Worm (Caenorhabditis elegans) whole organism, young adult: ENCODE results near the gene clec-182.
A peak's percentile ranks its signal among the peaks of the same experiment; 100 is the strongest.

Source experiments
- C06A6.2 ChIP-seq: fragments of 200-800 bp; sonication (Bioruptor generic); conservative IDR thresholded peaks from 2 replicates; pipeline ENCODE4 v1.3.6; 2022; ENCODE audit warnings: missing genetic modification characterization, missing compliant biosample characterization
- F10E7.11 ChIP-seq: sonication (generic microtip); optimal IDR thresholded peaks from 2 replicates; lab custom pipeline; 2017; ENCODE audit warnings: mild to moderate bottlenecking, missing genetic modification characterization, moderate library complexity, missing compliant biosample characterization
- F23B12.7 ChIP-seq: sonication (generic microtip); optimal IDR thresholded peaks from 2 replicates; lab custom pipeline; 2017; ENCODE audit warnings: missing genetic modification characterization, mild to moderate bottlenecking, missing compliant biosample characterization, antibody characterized with exemption, moderate library complexity; ENCODE audit not compliant: insufficient read depth
- F37B4.10 ChIP-seq: fragments of 200-800 bp; sonication (Bioruptor generic); IDR thresholded peaks from 2 replicates; pipeline ENCODE4 v1.3.6; 2022; ENCODE audit warnings: missing genetic modification characterization, missing compliant biosample characterization
- K11D2.4 ChIP-seq: fragments of 200-800 bp; sonication (Bioruptor generic); IDR thresholded peaks from 2 replicates; pipeline ENCODE4 v1.3.6; 2022; ENCODE audit warnings: missing genetic modification reagents, missing genetic modification characterization, missing compliant biosample characterization
- ama-1 ChIP-seq, 3 experiments: fragments of 150-350 bp in 1 of 3; sonication (generic microtip) in 2 of 3; optimal IDR thresholded peaks; 2 replicates each; lab custom pipeline; 2014 to 2018; ENCODE audit warnings: missing biosample characterization in 2 of 3, missing genetic modification characterization in 2 of 3, missing genetic modification reagents in 2 of 3
- aptf-3 ChIP-seq: fragments of 200-800 bp; sonication (Bioruptor generic); IDR thresholded peaks from 2 replicates; pipeline ENCODE4 v1.3.6; 2022; ENCODE audit warnings: missing genetic modification characterization, missing compliant biosample characterization
- athp-1 ChIP-seq: sonication (generic microtip); optimal IDR thresholded peaks from 2 replicates; lab custom pipeline; 2017; ENCODE audit warnings: mild to moderate bottlenecking, missing genetic modification characterization, missing compliant biosample characterization
- bed-2 ChIP-seq: fragments of 200-800 bp; sonication (Bioruptor generic); IDR thresholded peaks from 2 replicates; pipeline ENCODE4 v1.3.6; 2022; ENCODE audit warnings: missing genetic modification reagents, missing genetic modification characterization, missing compliant biosample characterization
- cebp-1 ChIP-seq, 2 experiments: fragments of 200-800 bp in 1 of 2; sonication (Bioruptor generic) in 1 of 2; sonication (generic microtip) in 1 of 2; IDR thresholded peaks in 1 of 2; optimal IDR thresholded peaks in 1 of 2; 2 replicates each; pipeline versions ENCODE4 v1.3.6 to Lab custom; 2017 to 2022; ENCODE audit warnings: missing compliant biosample characterization in 2 of 2, missing genetic modification characterization in 2 of 2, mild to moderate bottlenecking in 1 of 2, missing genetic modification reagents in 1 of 2, moderate library complexity in 1 of 2
- cebp-2 ChIP-seq: fragments of 200-800 bp; sonication (Bioruptor generic); IDR thresholded peaks from 2 replicates; pipeline ENCODE4 v1.3.6; 2022; ENCODE audit warnings: missing genetic modification characterization, missing compliant biosample characterization
- ceh-27 ChIP-seq: fragments of 200-800 bp; sonication (Bioruptor generic); optimal IDR thresholded peaks from 2 replicates; lab custom pipeline; 2018; ENCODE audit warnings: mild to moderate bottlenecking, missing genetic modification characterization, moderate library complexity, missing compliant biosample characterization
- ceh-58 ChIP-seq: fragments of 200-800 bp; sonication (Bioruptor generic); IDR thresholded peaks from 2 replicates; pipeline ENCODE4 v1.3.6; 2022; ENCODE audit warnings: missing genetic modification characterization, missing compliant biosample characterization
- chd-7 ChIP-seq: sonication (generic microtip); optimal IDR thresholded peaks from 2 replicates; lab custom pipeline; 2016; ENCODE audit warnings: mild to moderate bottlenecking, missing genetic modification characterization, moderate library complexity, missing compliant biosample characterization
- egl-44 ChIP-seq: fragments of 200-800 bp; sonication (Bioruptor generic); IDR thresholded peaks from 2 replicates; pipeline ENCODE4 v1.3.6; 2022; ENCODE audit warnings: missing genetic modification reagents, missing genetic modification characterization, missing compliant biosample characterization
- egrh-3 ChIP-seq: fragments of 200-800 bp; sonication (Bioruptor generic); IDR thresholded peaks from 2 replicates; pipeline ENCODE4 v1.3.6; 2022; ENCODE audit warnings: missing genetic modification reagents, missing genetic modification characterization, missing compliant biosample characterization
- ets-4 ChIP-seq: fragments of 200-800 bp; sonication (Bioruptor generic); optimal IDR thresholded peaks from 2 replicates; lab custom pipeline; 2018; ENCODE audit warnings: mild to moderate bottlenecking, missing genetic modification characterization, missing compliant biosample characterization
- gei-17 ChIP-seq: fragments of 200-800 bp; sonication (Bioruptor generic); optimal IDR thresholded peaks from 2 replicates; lab custom pipeline; 2018; ENCODE audit warnings: mild to moderate bottlenecking, missing genetic modification characterization, missing compliant biosample characterization
- hmg-1.2 ChIP-seq: fragments of 200-800 bp; sonication (Bioruptor generic); IDR thresholded peaks from 2 replicates; pipeline ENCODE4 v1.3.6; 2022; ENCODE audit warnings: missing genetic modification reagents, missing genetic modification characterization, missing compliant biosample characterization
- hmg-20 ChIP-seq: fragments of 200-800 bp; sonication (Bioruptor generic); IDR thresholded peaks from 2 replicates; pipeline ENCODE4 v1.3.6; 2022; ENCODE audit warnings: missing genetic modification reagents, missing genetic modification characterization, missing compliant biosample characterization
- hrde-1 ChIP-seq: sonication (generic microtip); optimal IDR thresholded peaks from 2 replicates; lab custom pipeline; 2016; ENCODE audit warnings: missing genetic modification characterization, mild to moderate bottlenecking, missing compliant biosample characterization, moderate library complexity, missing genotype, missing genetic modification reagents, borderline replicate concordance
- let-607 ChIP-seq, 2 experiments: fragments of 200-800 bp in 1 of 2; sonication (Bioruptor generic) in 1 of 2; sonication (generic microtip) in 1 of 2; optimal IDR thresholded peaks; 2 replicates each; lab custom pipeline; 2016 to 2018; ENCODE audit warnings: mild to moderate bottlenecking in 2 of 2, missing compliant biosample characterization in 2 of 2, missing genetic modification characterization in 2 of 2, moderate library complexity in 2 of 2, missing genotype in 1 of 2
- lin-26 ChIP-seq: fragments of 200-800 bp; sonication (Bioruptor generic); IDR thresholded peaks from 2 replicates; pipeline ENCODE4 v1.3.6; 2022; ENCODE audit warnings: missing genetic modification reagents, missing genetic modification characterization, missing compliant biosample characterization
- lin-35 ChIP-seq, 3 experiments: fragments of 150-350 bp in 2 of 3; sonication (generic microtip) in 1 of 3; optimal IDR thresholded peaks; 2 replicates each; lab custom pipeline; 2014 to 2018; ENCODE audit warnings: missing biosample characterization in 3 of 3, missing genetic modification characterization in 3 of 3, missing genetic modification reagents in 3 of 3
- lin-40 ChIP-seq: sonication (generic microtip); optimal IDR thresholded peaks from 2 replicates; lab custom pipeline; 2016; ENCODE audit warnings: missing genetic modification characterization, mild to moderate bottlenecking, missing compliant biosample characterization, missing genotype, missing genetic modification reagents
- lin-54 ChIP-seq: fragments of 200-800 bp; sonication (Bioruptor generic); optimal IDR thresholded peaks from 2 replicates; lab custom pipeline; 2018; ENCODE audit warnings: mild to moderate bottlenecking, missing genetic modification characterization, missing compliant biosample characterization
- lir-1 ChIP-seq: fragments of 200-800 bp; sonication (Bioruptor generic); conservative IDR thresholded peaks from 2 replicates; pipeline ENCODE4 v1.3.6; 2022; ENCODE audit warnings: missing genetic modification reagents, missing genetic modification characterization, missing compliant biosample characterization
- madf-10 ChIP-seq: sonication (generic microtip); optimal IDR thresholded peaks from 2 replicates; lab custom pipeline; 2016; ENCODE audit warnings: mild to moderate bottlenecking, missing genetic modification characterization, missing compliant biosample characterization
- mcd-1 ChIP-seq: fragments of 200-800 bp; sonication (Bioruptor generic); IDR thresholded peaks from 2 replicates; pipeline ENCODE4 v1.3.6; 2022; ENCODE audit warnings: missing genetic modification reagents, missing genetic modification characterization, missing compliant biosample characterization
- nhr-120 ChIP-seq: fragments of 200-800 bp; sonication (Bioruptor generic); IDR thresholded peaks from 2 replicates; pipeline ENCODE4 v1.3.6; 2022; ENCODE audit warnings: missing genetic modification characterization, missing compliant biosample characterization
- nhr-27 ChIP-seq: fragments of 200-800 bp; sonication (Bioruptor generic); optimal IDR thresholded peaks from 2 replicates; lab custom pipeline; 2018; ENCODE audit warnings: mild to moderate bottlenecking, missing genetic modification characterization, moderate library complexity, missing compliant biosample characterization
- nhr-80 ChIP-seq: sonication (generic microtip); optimal IDR thresholded peaks from 2 replicates; lab custom pipeline; 2016; ENCODE audit warnings: missing genetic modification characterization, missing compliant biosample characterization
- nhr-90 ChIP-seq: sonication (generic microtip); optimal IDR thresholded peaks from 2 replicates; lab custom pipeline; 2016; ENCODE audit warnings: missing genotype, mild to moderate bottlenecking, missing genetic modification characterization, missing compliant biosample characterization
- pbrm-1 ChIP-seq: fragments of 200-800 bp; sonication (Bioruptor generic); IDR thresholded peaks from 2 replicates; pipeline ENCODE4 v1.3.6; 2022; ENCODE audit warnings: missing genetic modification reagents, missing genetic modification characterization, missing compliant biosample characterization
- snpc-3.4 ChIP-seq: sonication (generic microtip); optimal IDR thresholded peaks from 2 replicates; lab custom pipeline; 2017; ENCODE audit warnings: missing genetic modification characterization, mild to moderate bottlenecking, missing compliant biosample characterization, antibody characterized with exemption, moderate library complexity, missing genotype, missing genetic modification reagents
- snpc-4 ChIP-seq, 5 experiments: fragments of 150-350 bp in 1 of 5; sonication (generic microtip) in 4 of 5; optimal IDR thresholded peaks; 2 replicates each; lab custom pipeline; 2014 to 2018; ENCODE audit warnings: missing genetic modification characterization in 5 of 5, missing biosample characterization in 3 of 5, antibody characterized with exemption in 2 of 5, mild to moderate bottlenecking in 2 of 5, missing compliant biosample characterization in 2 of 5, missing genotype in 2 of 5, moderate library complexity in 2 of 5, missing genetic modification reagents in 1 of 5
- somi-1 ChIP-seq: fragments of 200-800 bp; sonication (Bioruptor generic); optimal IDR thresholded peaks from 2 replicates; lab custom pipeline; 2018; ENCODE audit warnings: mild to moderate bottlenecking, missing genetic modification characterization, missing compliant biosample characterization
- tbp1 ChIP-seq: fragments of 200-800 bp; sonication (Bioruptor generic); optimal IDR thresholded peaks from 2 replicates; lab custom pipeline; 2018; ENCODE audit warnings: mild to moderate bottlenecking, missing genetic modification characterization, missing compliant biosample characterization
- zfh-2 ChIP-seq: fragments of 200-800 bp; sonication (Bioruptor generic); conservative IDR thresholded peaks from 2 replicates; pipeline ENCODE4 v1.3.6; 2022; ENCODE audit warnings: missing genetic modification reagents, missing genetic modification characterization, missing compliant biosample characterization
- zim-3 ChIP-seq: sonication (generic microtip); optimal IDR thresholded peaks from 2 replicates; lab custom pipeline; 2017; ENCODE audit warnings: mild to moderate bottlenecking, missing genetic modification characterization, moderate library complexity, missing compliant biosample characterization
- ztf-18 ChIP-seq: sonication (generic microtip); optimal IDR thresholded peaks from 2 replicates; lab custom pipeline; 2016; ENCODE audit warnings: missing genotype, mild to moderate bottlenecking, missing genetic modification characterization, missing compliant biosample characterization
- ztf-26 ChIP-seq: sonication (generic microtip); optimal IDR thresholded peaks from 2 replicates; lab custom pipeline; 2017; ENCODE audit warnings: missing genetic modification characterization, missing compliant biosample characterization
- ztf-28 ChIP-seq: fragments of 200-800 bp; sonication (Bioruptor generic); IDR thresholded peaks from 2 replicates; pipeline ENCODE4 v1.3.6; 2022; ENCODE audit warnings: missing genetic modification reagents, missing genetic modification characterization, missing compliant biosample characterization
- ztf-3 ChIP-seq: fragments of 200-800 bp; sonication (Bioruptor generic); optimal IDR thresholded peaks from 2 replicates; lab custom pipeline; 2018; ENCODE audit warnings: mild to moderate bottlenecking, missing genetic modification characterization, missing compliant biosample characterization

Gene clec-182

ce11 chrIV:8794895-8795665 lies 3.1 kb downstream of the clec-182 start (continued):
- TF ChIP-seq nhr-120 (no peak), chd-7 (tag; lab: Kevin White, UChicago) (peak; percentile 94), cebp-2 (GFP tag; lab: Robert Waterston, UW) (no peak), aptf-3 (no peak), athp-1 (peak; percentile 25), ets-4 (GFP tag; lab: Kevin White, UChicago) (peak; percentile 92), ztf-26 (tag; lab: Kevin White, UChicago) (peak; percentile 93), lin-26 (peak; percentile 83), F23B12.7 (peak; percentile 12), pbrm-1 (GFP tag; lab: Robert Waterston, UW) (peak; percentile 73; the same call in 1 of the 2 replicates), F37B4.10 (0 out of 2 replicates have a peak, but pooled peaks have one; percentile 67), mcd-1 (GFP tag; lab: Robert Waterston, UW) (peak; percentile 81), cebp-1 (GFP tag; IDR thresholded peaks at IDR 0.05; lab: Robert Waterston, UW) (peak; percentile 49; the same call in 1 of the 2 replicates), cebp-1 (tag; optimal IDR thresholded peaks at IDR 0.05; lab: Kevin White, UChicago) (peak; percentile 94), ama-1 (optimal IDR thresholded peaks at IDR 0.05; lab: Kevin White, UChicago) (no peak), ama-1 (GFP tag; optimal IDR thresholded peaks at IDR 0.05; lab: Kevin White, UChicago) (no peak), madf-10 (tag; lab: Kevin White, UChicago) (peak; percentile 89), zfh-2 (GFP tag; lab: Robert Waterston, UW) (peak; percentile 100), gei-17 (GFP tag; lab: Kevin White, UChicago) (peak; percentile 76), C06A6.2 (GFP tag; lab: Robert Waterston, UW) (peak; percentile 73), ztf-28 (no peak), lin-35 (GFP tag; optimal IDR thresholded peaks at IDR 0.05; lab: Kevin White, UChicago) (peak in 1 of 3 experiments; percentile 56), ceh-27 (GFP tag; lab: Kevin White, UChicago) (peak; percentile 79), zim-3 (no peak), hmg-1.2 (GFP tag; lab: Robert Waterston, UW) (peak; percentile 77), tbp1 (GFP tag; lab: Kevin White, UChicago) (peak; percentile 57), ceh-58 (GFP tag; lab: Robert Waterston, UW) (no peak), somi-1 (peak; percentile 94), nhr-80 (tag; lab: Kevin White, UChicago) (peak; percentile 100), hmg-20 (GFP tag; lab: Robert Waterston, UW) (peak; percentile 22; the same call in 1 of the 2 replicates), snpc-3.4 (tag; lab: Kevin White, UChicago) (peak; percentile 18), lin-54 (GFP tag; lab: Kevin White, UChicago) (peak; percentile 57), snpc-4 (GFP tag; optimal IDR thresholded peaks at IDR 0.05; lab: Kevin White, UChicago) (peak; percentile 36), snpc-4 (tag; optimal IDR thresholded peaks at IDR 0.05; lab: Kevin White, UChicago) (peak; percentile 1 to 71 (median 68)), egrh-3 (GFP tag; lab: Robert Waterston, UW) (peak; percentile 99), hrde-1 (tag; lab: Kevin White, UChicago) (no peak), lin-40 (tag; lab: Kevin White, UChicago) (peak; percentile 83), K11D2.4 (no peak; the same call in 1 of the 2 replicates), nhr-90 (tag; lab: Kevin White, UChicago) (peak; percentile 69), ztf-18 (tag; lab: Kevin White, UChicago) (peak; percentile 59), let-607 (tag; optimal IDR thresholded peaks at IDR 0.05; lab: Kevin White, UChicago) (peak; percentile 70 to 80), egl-44 (GFP tag; lab: Robert Waterston, UW) (0 out of 2 replicates have a peak, but pooled peaks have one; percentile 60), lir-1 (peak; percentile 59; the same call in 1 of the 2 replicates), F10E7.11 (tag; lab: Kevin White, UChicago) (peak; percentile 3), nhr-27 (tag; lab: Kevin White, UChicago) (no peak), ztf-3 (GFP tag; lab: Kevin White, UChicago) (peak; percentile 19), bed-2 (GFP tag; lab: Robert Waterston, UW) (no peak)
